Worm (Caenorhabditis elegans) whole organism, young adult: Measurements from ENCODE around the gene suex-1.
A peak's percentile ranks its signal among the peaks of the same experiment; 100 is the strongest.

ENCODE experiments used
- B0336.3 ChIP-seq: fragments of 200-800 bp; sonication (Bioruptor generic); IDR thresholded peaks from 2 replicates; pipeline ENCODE4 v1.3.6; 2022; ENCODE audit warnings: missing genetic modification characterization, missing compliant biosample characterization
- C06A6.2 ChIP-seq: fragments of 200-800 bp; sonication (Bioruptor generic); conservative IDR thresholded peaks from 2 replicates; pipeline ENCODE4 v1.3.6; 2022; ENCODE audit warnings: missing genetic modification characterization, missing compliant biosample characterization
- F10E7.11 ChIP-seq: sonication (generic microtip); optimal IDR thresholded peaks from 2 replicates; lab custom pipeline; 2017; ENCODE audit warnings: mild to moderate bottlenecking, missing genetic modification characterization, moderate library complexity, missing compliant biosample characterization
- F22D6.2 ChIP-seq: sonication (generic microtip); optimal IDR thresholded peaks from 2 replicates; lab custom pipeline; 2016; ENCODE audit warnings: mild to moderate bottlenecking, missing genetic modification characterization, missing compliant biosample characterization
- F23B12.7 ChIP-seq: sonication (generic microtip); optimal IDR thresholded peaks from 2 replicates; lab custom pipeline; 2017; ENCODE audit warnings: missing genetic modification characterization, mild to moderate bottlenecking, missing compliant biosample characterization, antibody characterized with exemption, moderate library complexity; ENCODE audit not compliant: insufficient read depth
- F33H1.4 ChIP-seq: fragments of 200-800 bp; sonication (Bioruptor generic); IDR thresholded peaks from 2 replicates; pipeline ENCODE4 v1.3.6; 2022; ENCODE audit warnings: missing genetic modification reagents, missing genetic modification characterization, missing compliant biosample characterization
- F39B2.1 ChIP-seq: fragments of 200-800 bp; sonication (Bioruptor generic); IDR thresholded peaks from 2 replicates; pipeline ENCODE4 v1.3.6; 2022; ENCODE audit warnings: missing genetic modification reagents, missing genetic modification characterization, missing compliant biosample characterization
- F49E8.2 ChIP-seq: sonication (generic microtip); optimal IDR thresholded peaks from 3 replicates; lab custom pipeline; 2017; ENCODE audit warnings: missing genetic modification characterization, mild to moderate bottlenecking, missing compliant biosample characterization, antibody characterized with exemption, moderate library complexity; ENCODE audit not compliant: insufficient read depth
- F52B5.7 ChIP-seq: sonication (generic microtip); optimal IDR thresholded peaks from 2 replicates; lab custom pipeline; 2016; ENCODE audit warnings: mild to moderate bottlenecking, missing genetic modification characterization, missing compliant biosample characterization
- F55B11.4 ChIP-seq: sonication (generic microtip); optimal IDR thresholded peaks from 2 replicates; lab custom pipeline; 2016; ENCODE audit warnings: missing compliant biosample characterization, missing genetic modification characterization, borderline replicate concordance; ENCODE audit not compliant: insufficient read depth
- F57A8.1 ChIP-seq: fragments of 200-800 bp; sonication (Bioruptor generic); optimal IDR thresholded peaks from 2 replicates; lab custom pipeline; 2018; ENCODE audit warnings: mild to moderate bottlenecking, missing genetic modification characterization, moderate library complexity, missing compliant biosample characterization
- T07F8.4 ChIP-seq: sonication (generic microtip); optimal IDR thresholded peaks from 2 replicates; lab custom pipeline; 2016; ENCODE audit warnings: mild to moderate bottlenecking, missing genetic modification characterization, moderate library complexity, missing compliant biosample characterization
- Y79H2A.3 ChIP-seq: fragments of 200-800 bp; sonication (Bioruptor generic); conservative IDR thresholded peaks from 2 replicates; pipeline ENCODE4 v1.3.6; 2022; ENCODE audit warnings: missing genetic modification reagents, missing genetic modification characterization, missing compliant biosample characterization
- ama-1 ChIP-seq, 3 experiments: fragments of 150-350 bp in 1 of 3; sonication (generic microtip) in 2 of 3; optimal IDR thresholded peaks; 2 replicates each; lab custom pipeline; 2014 to 2018; ENCODE audit warnings: missing biosample characterization in 2 of 3, missing genetic modification characterization in 2 of 3, missing genetic modification reagents in 2 of 3
- aptf-2 ChIP-seq: fragments of 200-800 bp; sonication (Bioruptor generic); conservative IDR thresholded peaks from 2 replicates; pipeline ENCODE4 v1.3.6; 2022; ENCODE audit warnings: missing genetic modification reagents, missing genetic modification characterization, missing compliant biosample characterization
- attf-3 ChIP-seq: fragments of 200-800 bp; sonication (Bioruptor generic); conservative IDR thresholded peaks from 2 replicates; pipeline ENCODE4 v1.3.6; 2022; ENCODE audit warnings: missing genetic modification reagents, missing genetic modification characterization, missing compliant biosample characterization
- ceh-91 ChIP-seq: fragments of 200-800 bp; sonication (Bioruptor generic); IDR thresholded peaks from 2 replicates; pipeline ENCODE4 v1.3.6; 2022; ENCODE audit warnings: missing genetic modification reagents, missing genetic modification characterization, missing compliant biosample characterization
- chd-7 ChIP-seq: sonication (generic microtip); optimal IDR thresholded peaks from 2 replicates; lab custom pipeline; 2016; ENCODE audit warnings: mild to moderate bottlenecking, missing genetic modification characterization, moderate library complexity, missing compliant biosample characterization
- egl-18 ChIP-seq: fragments of 200-800 bp; sonication (Bioruptor generic); IDR thresholded peaks from 2 replicates; pipeline ENCODE4 v1.3.6; 2022; ENCODE audit warnings: missing genetic modification reagents, missing genetic modification characterization, missing compliant biosample characterization
- egl-44 ChIP-seq: fragments of 200-800 bp; sonication (Bioruptor generic); IDR thresholded peaks from 2 replicates; pipeline ENCODE4 v1.3.6; 2022; ENCODE audit warnings: missing genetic modification reagents, missing genetic modification characterization, missing compliant biosample characterization
- ets-4 ChIP-seq: fragments of 200-800 bp; sonication (Bioruptor generic); optimal IDR thresholded peaks from 2 replicates; lab custom pipeline; 2018; ENCODE audit warnings: mild to moderate bottlenecking, missing genetic modification characterization, missing compliant biosample characterization
- gei-17 ChIP-seq: fragments of 200-800 bp; sonication (Bioruptor generic); optimal IDR thresholded peaks from 2 replicates; lab custom pipeline; 2018; ENCODE audit warnings: mild to moderate bottlenecking, missing genetic modification characterization, missing compliant biosample characterization
- hlh-26 ChIP-seq: fragments of 200-800 bp; sonication (Bioruptor generic); conservative IDR thresholded peaks from 2 replicates; pipeline ENCODE4 v1.3.6; 2022; ENCODE audit warnings: missing genetic modification reagents, missing genetic modification characterization, missing compliant biosample characterization
- hmg-1.2 ChIP-seq: fragments of 200-800 bp; sonication (Bioruptor generic); IDR thresholded peaks from 2 replicates; pipeline ENCODE4 v1.3.6; 2022; ENCODE audit warnings: missing genetic modification reagents, missing genetic modification characterization, missing compliant biosample characterization
- hmg-20 ChIP-seq: fragments of 200-800 bp; sonication (Bioruptor generic); IDR thresholded peaks from 2 replicates; pipeline ENCODE4 v1.3.6; 2022; ENCODE audit warnings: missing genetic modification reagents, missing genetic modification characterization, missing compliant biosample characterization
- hsf-1 ChIP-seq: fragments of 200-800 bp; sonication (Bioruptor generic); IDR thresholded peaks from 2 replicates; pipeline ENCODE4 v1.3.6; 2022; ENCODE audit warnings: missing genetic modification reagents, missing genetic modification characterization, missing compliant biosample characterization
- let-526 ChIP-seq: fragments of 200-800 bp; sonication (Bioruptor generic); IDR thresholded peaks from 2 replicates; pipeline ENCODE4 v1.3.6; 2022; ENCODE audit warnings: missing genetic modification reagents, missing genetic modification characterization, missing compliant biosample characterization
- lin-40 ChIP-seq: sonication (generic microtip); optimal IDR thresholded peaks from 2 replicates; lab custom pipeline; 2016; ENCODE audit warnings: missing genetic modification characterization, mild to moderate bottlenecking, missing compliant biosample characterization, missing genotype, missing genetic modification reagents
- lin-54 ChIP-seq: fragments of 200-800 bp; sonication (Bioruptor generic); optimal IDR thresholded peaks from 2 replicates; lab custom pipeline; 2018; ENCODE audit warnings: mild to moderate bottlenecking, missing genetic modification characterization, missing compliant biosample characterization
- madf-10 ChIP-seq: sonication (generic microtip); optimal IDR thresholded peaks from 2 replicates; lab custom pipeline; 2016; ENCODE audit warnings: mild to moderate bottlenecking, missing genetic modification characterization, missing compliant biosample characterization
- madf-8 ChIP-seq: fragments of 200-800 bp; sonication (Bioruptor generic); conservative IDR thresholded peaks from 2 replicates; pipeline ENCODE4 v1.3.6; 2022; ENCODE audit warnings: missing genetic modification reagents, missing genetic modification characterization, missing compliant biosample characterization
- mcd-1 ChIP-seq: fragments of 200-800 bp; sonication (Bioruptor generic); IDR thresholded peaks from 2 replicates; pipeline ENCODE4 v1.3.6; 2022; ENCODE audit warnings: missing genetic modification reagents, missing genetic modification characterization, missing compliant biosample characterization
- mel-28 ChIP-seq: sonication (generic microtip); optimal IDR thresholded peaks from 2 replicates; lab custom pipeline; 2016; ENCODE audit warnings: borderline replicate concordance, mild to moderate bottlenecking, missing genetic modification characterization, missing compliant biosample characterization
- nhr-27 ChIP-seq: fragments of 200-800 bp; sonication (Bioruptor generic); optimal IDR thresholded peaks from 2 replicates; lab custom pipeline; 2018; ENCODE audit warnings: mild to moderate bottlenecking, missing genetic modification characterization, moderate library complexity, missing compliant biosample characterization
- nhr-80 ChIP-seq: sonication (generic microtip); optimal IDR thresholded peaks from 2 replicates; lab custom pipeline; 2016; ENCODE audit warnings: missing genetic modification characterization, missing compliant biosample characterization
- pbrm-1 ChIP-seq: fragments of 200-800 bp; sonication (Bioruptor generic); IDR thresholded peaks from 2 replicates; pipeline ENCODE4 v1.3.6; 2022; ENCODE audit warnings: missing genetic modification reagents, missing genetic modification characterization, missing compliant biosample characterization
- rcor-1 ChIP-seq: fragments of 200-800 bp; sonication (Bioruptor generic); IDR thresholded peaks from 2 replicates; pipeline ENCODE4 v1.3.6; 2022; ENCODE audit warnings: missing genetic modification reagents, missing genetic modification characterization, missing compliant biosample characterization
- rpc-1 ChIP-seq, 2 experiments: fragments of 150-350 bp in 1 of 2; sonication (generic microtip) in 1 of 2; optimal IDR thresholded peaks; 2 replicates each; lab custom pipeline; 2014 to 2018; ENCODE audit warnings: missing biosample characterization in 1 of 2, missing genetic modification characterization in 1 of 2, missing genetic modification reagents in 1 of 2, missing genotype in 1 of 2
- sdz-38 ChIP-seq: sonication (generic microtip); optimal IDR thresholded peaks from 2 replicates; lab custom pipeline; 2016; ENCODE audit warnings: missing genotype, missing genetic modification characterization, missing compliant biosample characterization
- snpc-1.1 ChIP-seq: sonication (generic microtip); optimal IDR thresholded peaks from 2 replicates; lab custom pipeline; 2017; ENCODE audit warnings: missing genetic modification characterization, mild to moderate bottlenecking, missing compliant biosample characterization, antibody characterized with exemption, moderate library complexity, missing genotype, missing genetic modification reagents; ENCODE audit not compliant: insufficient read depth
- somi-1 ChIP-seq: fragments of 200-800 bp; sonication (Bioruptor generic); optimal IDR thresholded peaks from 2 replicates; lab custom pipeline; 2018; ENCODE audit warnings: mild to moderate bottlenecking, missing genetic modification characterization, missing compliant biosample characterization
- tlf-1 ChIP-seq: fragments of 200-800 bp; sonication (Bioruptor generic); optimal IDR thresholded peaks from 2 replicates; lab custom pipeline; 2018; ENCODE audit warnings: mild to moderate bottlenecking, missing genetic modification characterization, missing compliant biosample characterization
- unc-62 ChIP-seq: fragments of 150-350 bp; optimal IDR thresholded peaks from 2 replicates; lab custom pipeline; 2014; ENCODE audit warnings: missing biosample characterization, missing genetic modification reagents, missing genetic modification characterization
- xnd-1 ChIP-seq: sonication (generic microtip); optimal IDR thresholded peaks from 2 replicates; lab custom pipeline; 2016; ENCODE audit warnings: missing genotype, missing genetic modification reagents, missing genetic modification characterization, missing compliant biosample characterization
- zfh-2 ChIP-seq: fragments of 200-800 bp; sonication (Bioruptor generic); conservative IDR thresholded peaks from 2 replicates; pipeline ENCODE4 v1.3.6; 2022; ENCODE audit warnings: missing genetic modification reagents, missing genetic modification characterization, missing compliant biosample characterization
- zim-3 ChIP-seq: sonication (generic microtip); optimal IDR thresholded peaks from 2 replicates; lab custom pipeline; 2017; ENCODE audit warnings: mild to moderate bottlenecking, missing genetic modification characterization, moderate library complexity, missing compliant biosample characterization
- ztf-3 ChIP-seq: fragments of 200-800 bp; sonication (Bioruptor generic); optimal IDR thresholded peaks from 2 replicates; lab custom pipeline; 2018; ENCODE audit warnings: mild to moderate bottlenecking, missing genetic modification characterization, missing compliant biosample characterization
- ztf-6 ChIP-seq: fragments of 200-800 bp; sonication (Bioruptor generic); IDR thresholded peaks from 2 replicates; pipeline ENCODE4 v1.3.6; 2022; ENCODE audit warnings: missing genetic modification reagents, missing genetic modification characterization, missing compliant biosample characterization

The suex-1 gene

DNA sequence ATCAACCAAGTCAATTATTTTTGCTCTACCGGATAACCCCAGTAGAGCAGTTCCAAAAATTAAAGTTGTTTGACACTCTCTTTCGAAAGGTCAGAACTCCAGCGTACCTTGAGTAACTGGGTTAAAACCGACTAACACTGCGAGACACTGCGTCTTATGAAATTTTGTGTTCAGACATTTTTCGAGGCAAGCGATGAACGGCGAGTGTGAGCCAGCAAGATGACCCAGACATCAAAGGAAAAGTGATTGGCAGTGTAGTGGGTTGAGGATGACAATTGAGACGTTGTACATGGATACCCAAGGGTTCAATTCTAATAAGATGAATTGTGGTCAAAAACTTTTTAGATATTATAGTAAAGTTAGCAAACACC is 46.1 kb upstream of the suex-1 start (continued):
- no peak for TF ChIP-seq unc-62 (GFP tag; lab: Kevin White, UChicago)
- TF ChIP-seq Y79H2A.3 (GFP tag; lab: Robert Waterston, UW): no peak
- no peak for TF ChIP-seq F33H1.4 (GFP tag; lab: Robert Waterston, UW)
- no peak for TF ChIP-seq let-526 (GFP tag; lab: Robert Waterston, UW)
- TF ChIP-seq egl-18 (GFP tag; lab: Robert Waterston, UW): 0 out of 2 replicates have a peak, but pooled peaks have one; percentile 9
- no peak for TF ChIP-seq nhr-27 (tag; lab: Kevin White, UChicago)
- no peak for TF ChIP-seq F52B5.7
- peak; percentile 93 for TF ChIP-seq pbrm-1 (GFP tag; lab: Robert Waterston, UW)
- peak; percentile 54; the same call in 1 of the 2 replicates for TF ChIP-seq B0336.3 (GFP tag; lab: Robert Waterston, UW)
- peak; percentile 62; the same call in 1 of the 2 replicates for TF ChIP-seq egl-44 (GFP tag; lab: Robert Waterston, UW)
- no peak for TF ChIP-seq F39B2.1 (GFP tag; lab: Robert Waterston, UW)
- peak; percentile 32 for TF ChIP-seq F22D6.2 (tag; lab: Kevin White, UChicago)
- TF ChIP-seq rpc-1 (optimal IDR thresholded peaks at IDR 0.05; lab: Kevin White, UChicago): no peak
- TF ChIP-seq rpc-1 (tag; optimal IDR thresholded peaks at IDR 0.05; lab: Kevin White, UChicago): no peak
- no peak for TF ChIP-seq ztf-6
- no peak for TF ChIP-seq zim-3 (tag; lab: Kevin White, UChicago)
- no peak for TF ChIP-seq mel-28 (tag; lab: Kevin White, UChicago)
- no peak for TF ChIP-seq xnd-1 (tag; lab: Kevin White, UChicago)
- peak; percentile 98 for TF ChIP-seq ama-1 (optimal IDR thresholded peaks at IDR 0.05; lab: Kevin White, UChicago)
- no peak for TF ChIP-seq ama-1 (GFP tag; optimal IDR thresholded peaks at IDR 0.05; lab: Kevin White, UChicago)
- peak; percentile 82 for TF ChIP-seq snpc-1.1 (tag; lab: Kevin White, UChicago)
- no peak for TF ChIP-seq F10E7.11 (tag; lab: Kevin White, UChicago)
- TF ChIP-seq zfh-2: no peak
- TF ChIP-seq F57A8.1 (GFP tag; lab: Kevin White, UChicago): no peak
- TF ChIP-seq tlf-1 (GFP tag; lab: Kevin White, UChicago): no peak
- TF ChIP-seq F49E8.2 (tag; lab: Kevin White, UChicago): no peak
- no peak for TF ChIP-seq gei-17 (GFP tag; lab: Kevin White, UChicago)
- peak; percentile 25 for TF ChIP-seq F23B12.7 (tag; lab: Kevin White, UChicago)
- no peak for TF ChIP-seq chd-7 (tag; lab: Kevin White, UChicago)
- TF ChIP-seq rcor-1 (GFP tag; lab: Robert Waterston, UW): peak; percentile 31; the same call in 1 of the 2 replicates
- peak; percentile 53 for TF ChIP-seq hmg-1.2 (GFP tag; lab: Robert Waterston, UW)
- TF ChIP-seq aptf-2 (GFP tag; lab: Robert Waterston, UW): no peak
- TF ChIP-seq somi-1 (GFP tag; lab: Kevin White, UChicago): no peak
- no peak for TF ChIP-seq hlh-26
- TF ChIP-seq madf-10 (tag; lab: Kevin White, UChicago): no peak
- TF ChIP-seq attf-3 (GFP tag; lab: Robert Waterston, UW): peak; percentile 49
- no peak for TF ChIP-seq madf-8 (GFP tag; lab: Robert Waterston, UW)
- no peak for TF ChIP-seq ceh-91 (GFP tag; lab: Robert Waterston, UW)
- TF ChIP-seq lin-40 (tag; lab: Kevin White, UChicago): no peak
- TF ChIP-seq C06A6.2 (GFP tag; lab: Robert Waterston, UW): peak; percentile 78
- no peak for TF ChIP-seq T07F8.4
- TF ChIP-seq nhr-80: peak; percentile 11
- no peak for TF ChIP-seq sdz-38
- TF ChIP-seq lin-54 (GFP tag; lab: Kevin White, UChicago): peak; percentile 25
- TF ChIP-seq mcd-1 (GFP tag; lab: Robert Waterston, UW): peak; percentile 61
- no peak for TF ChIP-seq ztf-3 (GFP tag; lab: Kevin White, UChicago)
- TF ChIP-seq F55B11.4 (tag; lab: Kevin White, UChicago): no peak
- TF ChIP-seq ets-4 (GFP tag; lab: Kevin White, UChicago): peak; percentile 33
- 0 out of 2 replicates have a peak, but pooled peaks have one; percentile 27 for TF ChIP-seq hmg-20 (GFP tag; lab: Robert Waterston, UW)
- TF ChIP-seq hsf-1 (GFP tag; lab: Robert Waterston, UW): peak; percentile 11; the same call in 1 of the 2 replicates
